Worm (Caenorhabditis elegans): ENCODE measurements around the gene npr-1.

DNA sequence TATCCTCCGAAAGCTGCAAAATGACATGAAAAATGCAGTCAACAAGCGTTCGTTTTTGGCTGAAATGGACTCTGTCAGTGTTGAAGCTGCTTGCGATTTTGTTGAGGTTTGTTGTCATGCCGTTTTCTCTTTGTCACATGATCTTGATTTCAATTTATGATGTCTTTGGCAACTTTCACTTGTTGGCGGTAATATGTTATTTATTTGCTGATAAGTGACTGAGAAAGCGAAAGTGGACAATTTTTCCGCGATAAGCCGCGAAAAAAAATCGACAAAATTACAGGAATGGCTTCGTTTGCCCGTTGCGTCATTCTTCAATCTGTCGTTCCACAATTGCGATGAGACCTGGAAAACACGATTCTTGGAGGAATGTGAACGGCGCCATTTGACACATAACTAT, 25.5 kb upstream of the npr-1 start:
- TF ChIP-seq ref-1 (GFP tag; conservative IDR thresholded peaks at IDR 0.05), result no peak
- TF ChIP-seq ztf-23 (GFP tag; IDR thresholded peaks at IDR 0.05), result no peak
- TF ChIP-seq T22C8.4 (GFP tag; IDR thresholded peaks at IDR 0.05), result no peak
- TF ChIP-seq tab-1 (GFP tag; IDR thresholded peaks at IDR 0.05), result no peak

Measured in whole organism, midembryonic.